Worm (Caenorhabditis elegans) whole organism, early embryonic: ENCODE measurements around the gene F59A7.7.

Experiments
- B0310.2 ChIP-seq: sonication (generic microtip); optimal IDR thresholded peaks from 2 replicates; lab custom pipeline; 2016; ENCODE audit warnings: mild to moderate bottlenecking, missing genetic modification characterization, missing compliant biosample characterization
- aly-1 ChIP-seq: sonication (generic microtip); optimal IDR thresholded peaks from 2 replicates; lab custom pipeline; 2016; ENCODE audit warnings: missing genetic modification characterization, missing compliant biosample characterization
- ama-1 ChIP-seq: fragments of 150-350 bp; optimal IDR thresholded peaks from 2 replicates; lab custom pipeline; 2014
- ceh-13 ChIP-seq: fragments of 200-800 bp; sonication (Bioruptor generic); optimal IDR thresholded peaks from 2 replicates; lab custom pipeline; 2018; ENCODE audit warnings: mild to moderate bottlenecking, missing genetic modification characterization, missing compliant biosample characterization
- ets-7 ChIP-seq: sonication (generic microtip); optimal IDR thresholded peaks from 2 replicates; lab custom pipeline; 2016; ENCODE audit warnings: missing genotype, missing genetic modification characterization, missing compliant biosample characterization
- hmbx-1 ChIP-seq: sonication (generic microtip); optimal IDR thresholded peaks from 2 replicates; lab custom pipeline; 2016; ENCODE audit warnings: mild to moderate bottlenecking, missing genetic modification characterization, missing compliant biosample characterization
- hmg-4 ChIP-seq: fragments of 200-800 bp; sonication (Bioruptor generic); optimal IDR thresholded peaks from 2 replicates; lab custom pipeline; 2018; ENCODE audit warnings: mild to moderate bottlenecking, missing genetic modification characterization, missing compliant biosample characterization
- hnd-1 ChIP-seq: sonication (generic microtip); optimal IDR thresholded peaks from 2 replicates; lab custom pipeline; 2016; ENCODE audit warnings: missing genetic modification characterization, missing compliant biosample characterization
- tbx-11 ChIP-seq: fragments of 200-800 bp; sonication (Bioruptor generic); IDR thresholded peaks from 2 replicates; pipeline ENCODE4 v1.3.6; 2022; ENCODE audit warnings: missing genetic modification characterization, missing compliant biosample characterization
- tbx-37 ChIP-seq: fragments of 200-800 bp; sonication (Bioruptor generic); conservative IDR thresholded peaks from 2 replicates; pipeline ENCODE4 v1.3.6; 2022; ENCODE audit warnings: missing genetic modification reagents, missing genetic modification characterization, missing compliant biosample characterization
- tra-4 ChIP-seq: sonication (generic microtip); optimal IDR thresholded peaks from 2 replicates; lab custom pipeline; 2017; ENCODE audit warnings: missing genetic modification characterization, missing compliant biosample characterization

ce11 chrV:2045956-2046355 is 34.1 kb downstream of the F59A7.7 start, which contains the start of gene Y40B10A.5:
- TF ChIP-seq tbx-37 (GFP tag; lab: Robert Waterston, UW), result no peak
- no peak for TF ChIP-seq hmg-4 (GFP tag; lab: Kevin White, UChicago)
- no peak for TF ChIP-seq hnd-1 (tag; lab: Kevin White, UChicago)
- no peak for TF ChIP-seq ets-7
- TF ChIP-seq ama-1, result no peak
- no peak for TF ChIP-seq ceh-13 (GFP tag; lab: Kevin White, UChicago)
- no peak for TF ChIP-seq tbx-11 (GFP tag; lab: Robert Waterston, UW)
- no peak for TF ChIP-seq tra-4 (tag; lab: Kevin White, UChicago)
- no peak for TF ChIP-seq aly-1 (tag; lab: Kevin White, UChicago)
- no peak for TF ChIP-seq hmbx-1 (tag; lab: Kevin White, UChicago)
- no peak for TF ChIP-seq B0310.2
